Worm (Caenorhabditis elegans): ENCODE results near the gene klf-2.

Gene klf-2

DNA sequence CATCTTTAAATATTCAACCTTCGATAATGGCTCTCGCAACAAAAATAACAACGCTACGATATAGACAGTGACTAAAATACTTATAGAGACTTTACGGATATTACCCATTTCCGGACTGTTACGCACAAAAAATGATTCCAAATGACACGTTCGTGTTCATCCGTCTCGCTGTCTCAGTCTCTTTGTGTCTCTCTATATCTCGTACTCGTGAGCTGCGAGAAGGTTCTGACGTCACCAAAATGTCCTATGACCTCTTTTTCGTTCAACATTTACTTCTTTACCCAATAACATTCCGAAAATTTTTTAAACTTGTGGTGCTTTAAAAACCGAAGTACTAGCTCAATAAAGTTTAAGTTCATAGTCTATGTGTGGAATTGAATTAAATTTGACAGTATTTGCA is 24.7 kb downstream of the klf-2 start:
- TF ChIP-seq nhr-77 (tag; optimal IDR thresholded peaks at IDR 0.05) (no peak), hmg-11 (tag; optimal IDR thresholded peaks at IDR 0.05) (no peak), fkh-10 (GFP tag; optimal IDR thresholded peaks at IDR 0.05) (peak; percentile 48), skn-1 (tag; optimal IDR thresholded peaks at IDR 0.05) (no peak), nhr-43 (tag; optimal IDR thresholded peaks at IDR 0.05; ENCODE audit: poor library complexity, severe bottlenecking) (no peak), nfya-1 (tag; optimal IDR thresholded peaks at IDR 0.05; ENCODE audit: insufficient read depth) (peak; percentile 21), lin-15B (tag; optimal IDR thresholded peaks at IDR 0.05) (no peak), nhr-76 (tag; optimal IDR thresholded peaks at IDR 0.05) (no peak), elt-2 (tag; optimal IDR thresholded peaks at IDR 0.05) (no peak), elt-3 (tag; optimal IDR thresholded peaks at IDR 0.05) (no peak), ama-1 (optimal IDR thresholded peaks at IDR 0.05) (no peak)

- no peak for TF ChIP-seq egl-27 (tag; optimal IDR thresholded peaks at IDR 0.05)
- peak; percentile 34 for TF ChIP-seq hmg-11 (tag; optimal IDR thresholded peaks at IDR 0.05)
- peak; percentile 29 for TF ChIP-seq nfya-1 (tag; optimal IDR thresholded peaks at IDR 0.05; ENCODE audit: insufficient read depth)
- TF ChIP-seq pha-4 (tag; optimal IDR thresholded peaks at IDR 0.05): peak; percentile 51
These were observed 25.2 kb downstream of the klf-2 start for ce11 chrV:20710642-20711041.

DNA sequence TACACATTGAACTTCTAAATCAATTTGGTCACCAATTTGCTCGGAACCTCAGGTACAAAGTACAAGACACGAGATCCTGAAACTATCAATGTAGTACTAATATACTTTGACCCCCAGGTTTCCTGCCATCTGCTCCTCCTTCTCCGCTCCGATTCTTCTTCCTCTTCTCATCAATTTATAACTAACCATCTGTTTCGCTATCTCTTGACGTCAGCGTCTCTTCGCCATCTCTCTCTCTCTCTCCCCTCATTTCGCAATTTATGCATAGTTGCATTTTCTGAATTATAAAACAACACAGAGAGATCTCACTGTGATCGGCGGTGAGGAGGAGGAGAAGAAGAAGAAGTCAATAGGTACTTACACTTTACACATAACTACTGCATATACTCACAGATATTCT is 26.2 kb downstream of the klf-2 start:
- TF ChIP-seq eor-1 (tag; optimal IDR thresholded peaks at IDR 0.05) (no peak), nfya-1 (tag; optimal IDR thresholded peaks at IDR 0.05; ENCODE audit: insufficient read depth) (peak; percentile 34), lin-39 (tag; optimal IDR thresholded peaks at IDR 0.05) (peak; percentile 72), aly-2 (tag; optimal IDR thresholded peaks at IDR 0.05) (no peak), ceh-28 (tag; optimal IDR thresholded peaks at IDR 0.05) (no peak), nhr-76 (tag; optimal IDR thresholded peaks at IDR 0.05) (no peak), ama-1 (optimal IDR thresholded peaks at IDR 0.05) (peak; percentile 48)

DNA sequence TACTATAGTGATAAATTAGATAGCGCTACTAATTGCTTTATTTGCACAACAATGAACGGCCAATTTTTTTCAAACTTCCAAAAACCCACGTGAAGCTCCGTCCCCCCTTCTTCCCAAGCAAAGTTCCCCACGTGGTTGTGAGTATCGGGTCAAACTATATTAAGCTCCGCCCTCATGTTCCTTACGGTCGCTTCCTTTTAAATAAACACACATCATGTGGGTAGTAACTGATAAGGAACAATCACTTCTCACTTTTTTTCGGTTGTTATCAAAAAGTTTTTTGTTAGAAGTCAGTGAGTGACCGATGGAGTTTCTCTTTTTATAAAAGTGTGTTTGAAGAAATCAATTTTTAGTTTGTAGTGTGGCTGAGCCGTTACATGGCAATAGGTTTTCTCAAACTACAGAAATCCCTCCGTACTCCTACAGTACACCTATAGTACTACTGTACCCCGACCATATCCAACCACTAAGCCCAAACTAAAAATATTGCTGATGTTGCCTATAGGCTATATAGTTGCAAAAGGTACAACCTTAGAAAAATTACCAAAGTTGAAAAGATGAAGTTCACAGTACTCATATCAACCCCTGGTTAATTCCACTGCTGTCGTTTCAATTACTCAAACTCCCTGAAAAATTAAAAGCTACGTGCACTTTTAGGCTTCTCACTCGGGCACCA is 27.0 kb downstream of the klf-2 start:
- TF ChIP-seq nfya-1 (tag; optimal IDR thresholded peaks at IDR 0.05; ENCODE audit: insufficient read depth) (peak; percentile 14), pqm-1 (tag; optimal IDR thresholded peaks at IDR 0.05) (peak; percentile 98), sea-2 (GFP tag; optimal IDR thresholded peaks at IDR 0.05) (no peak), ZK546.5 (tag; optimal IDR thresholded peaks at IDR 0.05) (no peak), tbx-2 (tag; optimal IDR thresholded peaks at IDR 0.05) (no peak), elt-2 (tag; optimal IDR thresholded peaks at IDR 0.05) (peak; percentile 97), ceh-28 (tag; optimal IDR thresholded peaks at IDR 0.05) (peak; percentile 5), unc-62 (GFP tag; optimal IDR thresholded peaks at IDR 0.05) (no peak), ztf-11 (tag; optimal IDR thresholded peaks at IDR 0.05) (no peak), skn-1 (tag; optimal IDR thresholded peaks at IDR 0.05) (no peak), elt-3 (tag; optimal IDR thresholded peaks at IDR 0.05) (no peak), pha-4 (tag; optimal IDR thresholded peaks at IDR 0.05) (peak; percentile 86), mdl-1 (tag; optimal IDR thresholded peaks at IDR 0.05) (peak; percentile 25), eor-1 (tag; optimal IDR thresholded peaks at IDR 0.05) (no peak), nhr-12 (tag; optimal IDR thresholded peaks at IDR 0.05) (no peak), jun-1 (tag; optimal IDR thresholded peaks at IDR 0.05) (peak; percentile 89), lin-15B (tag; optimal IDR thresholded peaks at IDR 0.05) (no peak), fkh-2 (tag; optimal IDR thresholded peaks at IDR 0.05) (no peak), nhr-76 (tag; optimal IDR thresholded peaks at IDR 0.05) (no peak)

DNA sequence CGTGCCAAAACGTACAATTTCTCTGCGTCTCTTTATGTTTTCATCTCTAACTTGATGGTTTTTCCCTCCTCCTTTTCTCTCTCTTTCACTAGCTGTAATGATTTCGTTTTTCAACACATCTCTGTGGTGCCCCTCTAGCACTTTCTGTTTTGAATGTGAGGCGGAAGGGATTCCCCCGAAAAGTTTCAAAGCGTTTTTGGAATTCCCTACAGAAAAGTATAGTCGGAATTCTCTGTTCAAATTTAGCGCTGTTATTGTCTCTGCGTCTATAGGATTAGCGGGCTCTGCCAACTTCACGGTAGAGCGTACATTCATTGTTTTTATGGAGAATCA is 27.5 kb downstream of the klf-2 start:
- TF ChIP-seq fkh-10 (GFP tag; optimal IDR thresholded peaks at IDR 0.05): no peak
- TF ChIP-seq lin-15B (tag; optimal IDR thresholded peaks at IDR 0.05): peak; percentile 24
- peak; percentile 43 for TF ChIP-seq egl-5 (tag; optimal IDR thresholded peaks at IDR 0.05)
- peak; percentile 68 for TF ChIP-seq skn-1 (tag; optimal IDR thresholded peaks at IDR 0.05)
- TF ChIP-seq zag-1 (tag; optimal IDR thresholded peaks at IDR 0.05): no peak
- TF ChIP-seq ztf-11 (tag; optimal IDR thresholded peaks at IDR 0.05): no peak
- TF ChIP-seq unc-62 (GFP tag; optimal IDR thresholded peaks at IDR 0.05): peak; percentile 22
- TF ChIP-seq R02D3.7 (tag; optimal IDR thresholded peaks at IDR 0.05): no peak
- TF ChIP-seq lin-39 (tag; optimal IDR thresholded peaks at IDR 0.05): peak; percentile 60
- TF ChIP-seq nfya-1 (tag; optimal IDR thresholded peaks at IDR 0.05; ENCODE audit: insufficient read depth): peak; percentile 49
- TF ChIP-seq ceh-16 (tag; optimal IDR thresholded peaks at IDR 0.05): no peak
- TF ChIP-seq mdl-1 (tag; optimal IDR thresholded peaks at IDR 0.05): peak; percentile 77
- no peak for TF ChIP-seq egl-27 (tag; optimal IDR thresholded peaks at IDR 0.05)
- TF ChIP-seq hmg-11 (tag; optimal IDR thresholded peaks at IDR 0.05): peak; percentile 49
- TF ChIP-seq nhr-11 (tag; optimal IDR thresholded peaks at IDR 0.05): peak; percentile 36
- peak; percentile 83 for TF ChIP-seq ama-1 (optimal IDR thresholded peaks at IDR 0.05)
- peak; percentile 14 for TF ChIP-seq snpc-4 (tag; optimal IDR thresholded peaks at IDR 0.05)
- TF ChIP-seq mml-1 (tag; optimal IDR thresholded peaks at IDR 0.05): no peak
- no peak for TF ChIP-seq lsy-12 (tag; optimal IDR thresholded peaks at IDR 0.05)
- peak; percentile 15 for TF ChIP-seq pha-4 (tag; optimal IDR thresholded peaks at IDR 0.05)
